Worm (Caenorhabditis elegans) whole organism, midembryonic: ENCODE measurements around the gene R08C7.1.

Experiments
- T22C8.4 ChIP-seq: fragments of 200-800 bp; sonication (Bioruptor generic); IDR thresholded peaks from 2 replicates; pipeline ENCODE4 v1.3.6; 2022; ENCODE audit warnings: missing genetic modification characterization, missing compliant biosample characterization
- cog-1 ChIP-seq: sonication (generic microtip); optimal IDR thresholded peaks from 2 replicates; lab custom pipeline; 2016; ENCODE audit warnings: missing genetic modification characterization, missing compliant biosample characterization
- flt-1 ChIP-seq: fragments of 200-800 bp; sonication (Bioruptor generic); IDR thresholded peaks from 2 replicates; pipeline ENCODE4 v1.3.6; 2022; ENCODE audit warnings: missing genetic modification characterization, missing compliant biosample characterization
- klf-2 ChIP-seq: fragments of 200-800 bp; sonication (Bioruptor generic); conservative IDR thresholded peaks from 2 replicates; pipeline ENCODE4 v1.3.6; 2022; ENCODE audit warnings: missing genetic modification reagents, missing genetic modification characterization, missing compliant biosample characterization
- med-1 ChIP-seq: sonication (generic microtip); optimal IDR thresholded peaks from 2 replicates; lab custom pipeline; 2017; ENCODE audit warnings: missing genetic modification characterization, mild to moderate bottlenecking, missing compliant biosample characterization, antibody characterized with exemption, missing genetic modification reagents; ENCODE audit not compliant: insufficient read depth
- ref-1 ChIP-seq: fragments of 200-800 bp; sonication (Bioruptor generic); conservative IDR thresholded peaks from 2 replicates; pipeline ENCODE4 v1.3.6; 2022; ENCODE audit warnings: missing genetic modification reagents, missing genetic modification characterization, missing compliant biosample characterization
- tab-1 ChIP-seq: fragments of 200-800 bp; sonication (Bioruptor generic); IDR thresholded peaks from 2 replicates; pipeline ENCODE4 v1.3.6; 2022; ENCODE audit warnings: missing genetic modification characterization, missing compliant biosample characterization
- ztf-23 ChIP-seq: fragments of 200-800 bp; sonication (Bioruptor generic); IDR thresholded peaks from 2 replicates; pipeline ENCODE4 v1.3.6; 2022; ENCODE audit warnings: missing genetic modification reagents, missing genetic modification characterization, missing compliant biosample characterization
- ztf-29 ChIP-seq: fragments of 200-800 bp; sonication (Bioruptor generic); IDR thresholded peaks from 2 replicates; pipeline ENCODE4 v1.3.6; 2022; ENCODE audit warnings: missing genetic modification reagents, missing genetic modification characterization, missing compliant biosample characterization

The R08C7.1 gene

ce11 chrIV:4445711-4446290 is 5.9 kb upstream of the R08C7.1 start, which contains the start of the genes wapl-1 and htz-1:
Gene wapl-1 (minus strand): TSS chrIV:4445740.
Gene htz-1 (plus strand): TSS chrIV:4446216.
- TF ChIP-seq ztf-29 (GFP tag; lab: Robert Waterston, UW), result no peak
- peak; percentile 32 for TF ChIP-seq cog-1
- TF ChIP-seq flt-1 (GFP tag; lab: Robert Waterston, UW), result peak; percentile 80
- TF ChIP-seq ztf-23 (GFP tag; lab: Robert Waterston, UW), result 0 out of 2 replicates have a peak, but pooled peaks have one; percentile 54

ce11 chrIV:4446884-4447283 is 4.8 kb upstream of the R08C7.1 start:
- no peak for TF ChIP-seq tab-1 (GFP tag; lab: Robert Waterston, UW)
- peak; percentile 82 for TF ChIP-seq T22C8.4 (GFP tag; lab: Robert Waterston, UW)

ce11 chrIV:4447284-4447366 is 4.6 kb upstream of the R08C7.1 start, which contains the start of gene chat-1:
Gene chat-1 (plus strand): TSS chrIV:4447331.
- no peak for TF ChIP-seq cog-1
- TF ChIP-seq flt-1 (GFP tag; lab: Robert Waterston, UW), result no peak
- TF ChIP-seq klf-2 (GFP tag; lab: Robert Waterston, UW), result no peak
- TF ChIP-seq med-1 (GFP tag; lab: Kevin White, UChicago), result no peak
- TF ChIP-seq T22C8.4 (GFP tag; lab: Robert Waterston, UW), result 0 out of 2 replicates have a peak, but pooled peaks have one; percentile 1

ce11 chrIV:4447367-4447766 is 4.3 kb upstream of the R08C7.1 start:
- TF ChIP-seq ztf-29 (GFP tag; lab: Robert Waterston, UW) (no peak), ref-1 (no peak), klf-2 (GFP tag; lab: Robert Waterston, UW) (no peak), med-1 (GFP tag; lab: Kevin White, UChicago) (no peak), cog-1 (no peak), T22C8.4 (GFP tag; lab: Robert Waterston, UW) (no peak), tab-1 (GFP tag; lab: Robert Waterston, UW) (no peak), flt-1 (GFP tag; lab: Robert Waterston, UW) (no peak), ztf-23 (GFP tag; lab: Robert Waterston, UW) (no peak)

- TF ChIP-seq ref-1, result no peak
- TF ChIP-seq klf-2 (GFP tag; lab: Robert Waterston, UW), result no peak
- TF ChIP-seq cog-1, result no peak
- no peak for TF ChIP-seq med-1 (GFP tag; lab: Kevin White, UChicago)
- no peak for TF ChIP-seq tab-1 (GFP tag; lab: Robert Waterston, UW)
- TF ChIP-seq ztf-23 (GFP tag; lab: Robert Waterston, UW), result no peak
- TF ChIP-seq T22C8.4 (GFP tag; lab: Robert Waterston, UW), result no peak
- no peak for TF ChIP-seq ztf-29 (GFP tag; lab: Robert Waterston, UW)
- TF ChIP-seq flt-1 (GFP tag; lab: Robert Waterston, UW), result no peak
Observed at ce11 chrIV:4448343-4448742, 3.3 kb upstream of the R08C7.1 start.

- TF ChIP-seq ref-1 (no peak), klf-2 (GFP tag; lab: Robert Waterston, UW) (no peak), flt-1 (GFP tag; lab: Robert Waterston, UW) (no peak), tab-1 (GFP tag; lab: Robert Waterston, UW) (no peak), ztf-23 (GFP tag; lab: Robert Waterston, UW) (no peak), ztf-29 (GFP tag; lab: Robert Waterston, UW) (no peak), med-1 (GFP tag; lab: Kevin White, UChicago) (no peak)
Observed at ce11 chrIV:4449439-4449838, 2.2 kb upstream of the R08C7.1 start, which contains the start of gene R08C7.12. Gene R08C7.12 (plus strand): TSS chrIV:4449739.

- no peak for TF ChIP-seq ztf-23 (GFP tag; lab: Robert Waterston, UW)
- TF ChIP-seq ref-1, result no peak
- TF ChIP-seq klf-2 (GFP tag; lab: Robert Waterston, UW), result no peak
- TF ChIP-seq med-1 (GFP tag; lab: Kevin White, UChicago), result no peak
- no peak for TF ChIP-seq tab-1 (GFP tag; lab: Robert Waterston, UW)
- TF ChIP-seq T22C8.4 (GFP tag; lab: Robert Waterston, UW), result no peak
- no peak for TF ChIP-seq ztf-29 (GFP tag; lab: Robert Waterston, UW)
- no peak for TF ChIP-seq flt-1 (GFP tag; lab: Robert Waterston, UW)
- no peak for TF ChIP-seq cog-1
Observed at ce11 chrIV:4449843-4450242, 1.8 kb upstream of the R08C7.1 start.

ce11 chrIV:4454330-4455173 is 2.9 kb downstream of the R08C7.1 start, which contains the start of gene R08C7.11:
Gene R08C7.11 (minus strand): TSS chrIV:4454937.
- TF ChIP-seq T22C8.4 (GFP tag; lab: Robert Waterston, UW) (no peak), cog-1 (peak; percentile 19), flt-1 (GFP tag; lab: Robert Waterston, UW) (0 out of 2 replicates have a peak, but pooled peaks have one; percentile 13), klf-2 (GFP tag; lab: Robert Waterston, UW) (0 out of 2 replicates have a peak, but pooled peaks have one; percentile 42)

- TF ChIP-seq cog-1 (no peak), flt-1 (GFP tag; lab: Robert Waterston, UW) (no peak), tab-1 (GFP tag; lab: Robert Waterston, UW) (no peak)
Observed at ce11 chrIV:4456658-4457057, 5.0 kb downstream of the R08C7.1 start.

ce11 chrIV:4459342-4459741 is 7.7 kb downstream of the R08C7.1 start:
- TF ChIP-seq ztf-23 (GFP tag; lab: Robert Waterston, UW), result no peak
- no peak for TF ChIP-seq ref-1
- TF ChIP-seq cog-1, result no peak
- no peak for TF ChIP-seq med-1 (GFP tag; lab: Kevin White, UChicago)
- TF ChIP-seq ztf-29 (GFP tag; lab: Robert Waterston, UW), result no peak
